Worm (Caenorhabditis elegans) whole organism, late embryonic: ENCODE results near the gene Y47D3A.21.

Experiments
- C38D4.7 ChIP-seq: fragments of 200-800 bp; sonication (Bioruptor generic); optimal IDR thresholded peaks from 2 replicates; lab custom pipeline; 2018; ENCODE audit warnings: mild to moderate bottlenecking, missing genetic modification characterization, moderate library complexity, missing compliant biosample characterization
- K02D7.2 ChIP-seq: sonication (generic microtip); optimal IDR thresholded peaks from 2 replicates; lab custom pipeline; 2017; ENCODE audit warnings: mild to moderate bottlenecking, missing genetic modification characterization, missing compliant biosample characterization
- ahr-1 ChIP-seq: sonication (generic microtip); optimal IDR thresholded peaks from 2 replicates; lab custom pipeline; 2016; ENCODE audit warnings: missing genetic modification characterization, missing compliant biosample characterization
- fkh-10 ChIP-seq: fragments of 150-350 bp; optimal IDR thresholded peaks from 2 replicates; lab custom pipeline; 2014; ENCODE audit warnings: missing biosample characterization, missing genetic modification reagents, missing genetic modification characterization
- fkh-6 ChIP-seq: sonication (generic microtip); optimal IDR thresholded peaks from 2 replicates; lab custom pipeline; 2016; ENCODE audit warnings: missing genetic modification characterization, missing compliant biosample characterization
- hlh-8 ChIP-seq: sonication (generic microtip); optimal IDR thresholded peaks from 2 replicates; lab custom pipeline; 2016; ENCODE audit warnings: missing genotype, missing genetic modification characterization, missing compliant biosample characterization
- madf-2 ChIP-seq: sonication (generic microtip); optimal IDR thresholded peaks from 2 replicates; lab custom pipeline; 2017; ENCODE audit warnings: missing genetic modification characterization, missing compliant biosample characterization
- nhr-11 ChIP-seq: fragments of 150-350 bp; optimal IDR thresholded peaks from 2 replicates; lab custom pipeline; 2014; ENCODE audit warnings: missing biosample characterization, missing genetic modification characterization
- npax-4 ChIP-seq: sonication (generic microtip); optimal IDR thresholded peaks from 2 replicates; lab custom pipeline; 2016; ENCODE audit warnings: missing genetic modification characterization, missing compliant biosample characterization
- pha-4 ChIP-seq: fragments of 150-350 bp; optimal IDR thresholded peaks from 2 replicates; lab custom pipeline; 2018; ENCODE audit warnings: missing biosample characterization, missing genetic modification reagents, missing genetic modification characterization
- unc-42 ChIP-seq: sonication (generic microtip); optimal IDR thresholded peaks from 2 replicates; lab custom pipeline; 2016; ENCODE audit warnings: missing genotype, missing genetic modification characterization, missing compliant biosample characterization

DNA sequence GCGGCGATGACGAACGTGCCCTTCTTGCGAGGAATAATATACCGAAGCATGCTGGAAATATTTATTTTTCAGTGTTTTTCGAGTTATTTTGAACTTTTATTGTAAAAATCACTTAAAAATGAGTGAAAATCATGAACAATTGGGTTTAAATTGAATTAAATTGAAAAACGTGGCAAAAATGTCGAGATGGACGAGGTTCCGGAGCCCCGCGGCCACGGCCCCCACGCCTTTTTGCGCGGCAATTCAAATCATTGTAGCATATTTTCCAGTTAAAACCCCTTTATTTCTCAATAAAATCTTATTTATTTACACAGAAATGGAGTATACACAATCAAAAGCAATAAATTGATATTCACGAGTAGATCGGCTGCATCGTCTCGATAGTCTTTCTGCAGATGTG is 7.4 kb upstream of the Y47D3A.21 start:
- TF ChIP-seq fkh-6 (tag; lab: Kevin White, UChicago) = no peak
- no peak for TF ChIP-seq pha-4 (tag; lab: Kevin White, UChicago)
- TF ChIP-seq madf-2 (tag; lab: Kevin White, UChicago) = no peak
- peak; percentile 34 for TF ChIP-seq hlh-8 (tag; lab: Kevin White, UChicago)
- peak; percentile 71 for TF ChIP-seq unc-42
- TF ChIP-seq K02D7.2 (tag; lab: Kevin White, UChicago) = no peak
- no peak for TF ChIP-seq nhr-11 (tag; lab: Kevin White, UChicago)
- TF ChIP-seq ahr-1 (tag; lab: Kevin White, UChicago) = no peak
- TF ChIP-seq fkh-10 = no peak
- no peak for TF ChIP-seq C38D4.7 (GFP tag; lab: Kevin White, UChicago)
- no peak for TF ChIP-seq npax-4 (tag; lab: Kevin White, UChicago)
